Fruit fly (Drosophila melanogaster) whole organism, embryonic: ENCODE measurements around the gene Arpc4.

Experiments
- B-H1 ChIP-seq: fragments of 200-800 bp; sonication (Bioruptor generic); IDR thresholded peaks from 3 replicates; pipeline ENCODE4 v1.3.6; 2022; ENCODE audit warnings: missing biosample characterization, missing genetic modification characterization
- Bdp1 ChIP-seq: fragments of 200-800 bp; sonication (Bioruptor generic); optimal IDR thresholded peaks from 3 replicates; lab custom pipeline; 2016; ENCODE audit warnings: missing biosample characterization, missing genetic modification characterization
- CG10147 ChIP-seq: fragments of 200-800 bp; sonication (Bioruptor generic); optimal IDR thresholded peaks from 2 replicates; lab custom pipeline; 2019; ENCODE audit warnings: missing biosample characterization, mild to moderate bottlenecking, missing genetic modification characterization, moderate library complexity
- CG10321 ChIP-seq: fragments of 200-800 bp; sonication (Bioruptor generic); IDR thresholded peaks from 2 replicates; pipeline ENCODE4 v1.3.6; 2022; ENCODE audit warnings: missing biosample characterization, missing genetic modification characterization
- CG10565 ChIP-seq: fragments of 200-800 bp; sonication (Bioruptor generic); optimal IDR thresholded peaks from 3 replicates; lab custom pipeline; 2016; ENCODE audit warnings: missing biosample characterization, mild to moderate bottlenecking, missing genetic modification characterization
- CG10654 ChIP-seq: fragments of 200-800 bp; sonication (Bioruptor generic); optimal IDR thresholded peaks from 2 replicates; lab custom pipeline; 2016; ENCODE audit warnings: missing biosample characterization, missing genetic modification characterization
- CG12942 ChIP-seq: fragments of 200-800 bp; sonication (Bioruptor generic); optimal IDR thresholded peaks from 3 replicates; lab custom pipeline; 2016; ENCODE audit warnings: missing biosample characterization, missing genetic modification characterization
- CG16813 ChIP-seq: fragments of 200-800 bp; sonication (Bioruptor generic); IDR thresholded peaks from 3 replicates; pipeline ENCODE4 v1.3.6; 2022; ENCODE audit warnings: missing biosample characterization, missing genetic modification characterization; ENCODE audit not compliant: partially characterized antibody
- CG17361 ChIP-seq: fragments of 200-800 bp; sonication (Bioruptor generic); IDR thresholded peaks from 3 replicates; pipeline ENCODE4 v1.3.6; 2022; ENCODE audit warnings: missing biosample characterization, missing genetic modification characterization
- CG17568 ChIP-seq: fragments of 200-800 bp; sonication (Bioruptor generic); optimal IDR thresholded peaks from 2 replicates; lab custom pipeline; 2018; ENCODE audit warnings: missing biosample characterization, mild to moderate bottlenecking, missing genetic modification characterization, moderate library complexity
- CG17612 ChIP-seq: fragments of 200-800 bp; sonication (Bioruptor generic); IDR thresholded peaks from 2 replicates; pipeline ENCODE4 v1.3.6; 2022; ENCODE audit warnings: missing biosample characterization, missing genetic modification characterization
- CG3163 ChIP-seq: fragments of 200-800 bp; sonication (Bioruptor generic); optimal IDR thresholded peaks from 3 replicates; lab custom pipeline; 2016; ENCODE audit warnings: missing biosample characterization, missing genetic modification characterization
- CG32767 ChIP-seq: fragments of 200-800 bp; sonication (Bioruptor generic); IDR thresholded peaks from 2 replicates; pipeline ENCODE4 v1.3.6; 2022; ENCODE audit warnings: missing biosample characterization, missing genetic modification characterization
- CG6791 ChIP-seq: fragments of 200-800 bp; sonication (Bioruptor generic); IDR thresholded peaks from 3 replicates; pipeline ENCODE4 v1.3.6; 2022; ENCODE audit warnings: missing biosample characterization, missing genetic modification characterization; ENCODE audit not compliant: partially characterized antibody
- CG8089 ChIP-seq: fragments of 200-800 bp; sonication (Bioruptor generic); optimal IDR thresholded peaks from 3 replicates; lab custom pipeline; 2016; ENCODE audit warnings: missing biosample characterization, missing genetic modification characterization
- CG8388 ChIP-seq: fragments of 200-800 bp; sonication (Bioruptor generic); optimal IDR thresholded peaks from 2 replicates; lab custom pipeline; 2019; ENCODE audit warnings: missing biosample characterization, mild to moderate bottlenecking, missing genetic modification characterization, moderate library complexity
- Camta ChIP-seq: fragments of 200-800 bp; sonication (Bioruptor generic); optimal IDR thresholded peaks from 2 replicates; lab custom pipeline; 2016; ENCODE audit warnings: missing biosample characterization, missing genetic modification characterization
- CrebB ChIP-seq: fragments of 200-800 bp; sonication (Bioruptor generic); optimal IDR thresholded peaks from 3 replicates; lab custom pipeline; 2018; ENCODE audit warnings: missing biosample characterization, mild to moderate bottlenecking, missing genetic modification characterization
- Deaf1 ChIP-seq: fragments of 200-800 bp; optimal IDR thresholded peaks from 3 replicates; lab custom pipeline; 2019; ENCODE audit warnings: missing biosample characterization, mild to moderate bottlenecking, missing genetic modification characterization, moderate library complexity
- Drgx ChIP-seq: fragments of 200-800 bp; sonication (Bioruptor generic); IDR thresholded peaks from 2 replicates; pipeline ENCODE4 v1.3.6; 2022; ENCODE audit warnings: missing biosample characterization, missing genetic modification characterization
- Ets97D ChIP-seq: fragments of 200-800 bp; sonication (Bioruptor generic); optimal IDR thresholded peaks from 3 replicates; lab custom pipeline; 2016; ENCODE audit warnings: missing biosample characterization, missing genetic modification characterization
- Fer2 ChIP-seq: fragments of 200-800 bp; sonication (Bioruptor generic); optimal IDR thresholded peaks from 2 replicates; lab custom pipeline; 2018; ENCODE audit warnings: missing biosample characterization, mild to moderate bottlenecking, missing genetic modification characterization, moderate library complexity
- H2.0 ChIP-seq: fragments of 200-800 bp; sonication (Bioruptor generic); IDR thresholded peaks from 2 replicates; pipeline ENCODE4 v1.3.6; 2022; ENCODE audit warnings: missing biosample characterization, missing genetic modification characterization
- HHEX ChIP-seq: fragments of 200-800 bp; sonication (Bioruptor generic); optimal IDR thresholded peaks from 3 replicates; lab custom pipeline; 2017; ENCODE audit warnings: missing biosample characterization, mild to moderate bottlenecking, missing genetic modification characterization, missing genetic modification reagents
- Hey ChIP-seq: fragments of 200-800 bp; sonication (Bioruptor generic); optimal IDR thresholded peaks from 3 replicates; lab custom pipeline; 2018; ENCODE audit warnings: missing biosample characterization, mild to moderate bottlenecking, missing genetic modification characterization
- Hmx ChIP-seq: fragments of 200-800 bp; sonication (Bioruptor generic); optimal IDR thresholded peaks from 2 replicates; lab custom pipeline; 2016; ENCODE audit warnings: missing biosample characterization, missing genetic modification characterization
- Hr3 ChIP-seq: fragments of 200-800 bp; sonication (Bioruptor generic); optimal IDR thresholded peaks from 3 replicates; lab custom pipeline; 2016; ENCODE audit warnings: missing biosample characterization, missing genetic modification characterization
- Hr39 ChIP-seq: fragments of >200 bp; optimal IDR thresholded peaks from 2 replicates; lab custom pipeline; 2017
- Hr78 ChIP-seq, 2 experiments: fragments of 200-800 bp in 1 of 2; fragments of >200 bp in 1 of 2; sonication (Bioruptor generic) in 1 of 2; optimal IDR thresholded peaks; 2 replicates each; lab custom pipeline; 2017 to 2019; ENCODE audit warnings: missing biosample characterization in 2 of 2, missing genetic modification characterization in 2 of 2, mild to moderate bottlenecking in 1 of 2, moderate library complexity in 1 of 2
- Lpt ChIP-seq: fragments of >200 bp; optimal IDR thresholded peaks from 2 replicates; lab custom pipeline; 2018; ENCODE audit warnings: missing biosample characterization, missing genetic modification characterization
- Med ChIP-seq: fragments of 200-800 bp; sonication (Bioruptor generic); peaks from one replicate; lab custom pipeline; 2016; ENCODE audit warnings: missing biosample characterization, missing genetic modification characterization, mild to moderate bottlenecking, inconsistent platforms, moderate library complexity
- Mrtf ChIP-seq: fragments of 200-800 bp; sonication (Bioruptor generic); IDR thresholded peaks from 3 replicates; pipeline ENCODE4 v1.3.6; 2022; ENCODE audit warnings: missing biosample characterization, missing genetic modification characterization
- Oaz ChIP-seq: fragments of 200-800 bp; sonication (Bioruptor generic); IDR thresholded peaks from 2 replicates; pipeline ENCODE4 v1.3.6; 2022; ENCODE audit warnings: missing biosample characterization, missing genetic modification characterization
- Sox102F ChIP-seq: fragments of 200-800 bp; sonication (Bioruptor generic); optimal IDR thresholded peaks from 2 replicates; lab custom pipeline; 2018; ENCODE audit warnings: missing biosample characterization, mild to moderate bottlenecking, missing genetic modification characterization, moderate library complexity
- Vsx1 ChIP-seq: fragments of 200-800 bp; sonication (Bioruptor generic); optimal IDR thresholded peaks from 2 replicates; lab custom pipeline; 2017; ENCODE audit warnings: missing biosample characterization, mild to moderate bottlenecking, missing genetic modification characterization, missing genetic modification reagents
- Xrp1 ChIP-seq: fragments of 200-800 bp; sonication (Bioruptor generic); IDR thresholded peaks from 2 replicates; pipeline ENCODE4 v1.3.6; 2022; ENCODE audit warnings: missing biosample characterization, missing genetic modification characterization
- bowl ChIP-seq: fragments of 200-800 bp; sonication (Bioruptor generic); IDR thresholded peaks from 2 replicates; pipeline ENCODE4 v1.3.6; 2022; ENCODE audit warnings: missing biosample characterization, missing genetic modification characterization
- cad ChIP-seq: fragments of >200 bp; optimal IDR thresholded peaks from 2 replicates; lab custom pipeline; 2017; ENCODE audit warnings: missing biosample characterization, missing genetic modification characterization
- chn ChIP-seq: fragments of 200-800 bp; sonication (Bioruptor generic); optimal IDR thresholded peaks from 2 replicates; lab custom pipeline; 2016; ENCODE audit warnings: missing biosample characterization, missing genetic modification characterization
- da ChIP-seq: fragments of 200-800 bp; sonication (Bioruptor generic); optimal IDR thresholded peaks from 2 replicates; lab custom pipeline; 2016; ENCODE audit warnings: missing biosample characterization, missing genetic modification characterization
- fd102C ChIP-seq: fragments of 200-800 bp; sonication (Bioruptor generic); optimal IDR thresholded peaks from 2 replicates; lab custom pipeline; 2018; ENCODE audit warnings: missing biosample characterization, mild to moderate bottlenecking, missing genetic modification characterization, moderate library complexity
- phol ChIP-seq: fragments of 200-800 bp; sonication (Bioruptor generic); optimal IDR thresholded peaks from 3 replicates; lab custom pipeline; 2018; ENCODE audit warnings: missing biosample characterization, mild to moderate bottlenecking, missing genetic modification characterization, moderate library complexity
- salm ChIP-seq: fragments of 200-800 bp; sonication (Bioruptor generic); optimal IDR thresholded peaks from 2 replicates; lab custom pipeline; 2018; ENCODE audit warnings: missing biosample characterization, mild to moderate bottlenecking, missing genetic modification characterization
- schlank ChIP-seq: fragments of 200-800 bp; sonication (Bioruptor generic); optimal IDR thresholded peaks from 2 replicates; lab custom pipeline; 2018; ENCODE audit warnings: missing biosample characterization, mild to moderate bottlenecking, missing genetic modification characterization
- sd ChIP-seq: fragments of 200-800 bp; sonication (Bioruptor generic); optimal IDR thresholded peaks from 3 replicates; lab custom pipeline; 2018; ENCODE audit warnings: missing biosample characterization, mild to moderate bottlenecking, missing genetic modification characterization, moderate library complexity
- tna ChIP-seq: fragments of 200-800 bp; sonication (Bioruptor generic); IDR thresholded peaks from 2 replicates; pipeline ENCODE4 v1.3.6; 2022; ENCODE audit warnings: missing biosample characterization, missing genetic modification characterization; ENCODE audit not compliant: partially characterized antibody
- ttk ChIP-seq: fragments of 200-800 bp; sonication (Bioruptor generic); IDR thresholded peaks from 2 replicates; pipeline ENCODE4 v2.1.2; 2022; ENCODE audit warnings: missing biosample characterization, missing genetic modification characterization
- yki ChIP-seq: fragments of >200 bp; optimal IDR thresholded peaks from 3 replicates; lab custom pipeline; 2018
- zfh1 ChIP-seq: fragments of 200-800 bp; sonication (Bioruptor generic); IDR thresholded peaks from 3 replicates; pipeline ENCODE4 v1.3.6; 2022; ENCODE audit warnings: missing biosample characterization, missing genetic modification characterization

Arpc4 gene

dm6 chr2L:6088371-6089365, 36.3 kb upstream of the Arpc4 start (continued):
- TF ChIP-seq Hr78 (GFP tag; optimal IDR thresholded peaks at IDR 0.05; lab: Kevin White, UChicago), result peak in 1 of 2 experiments; percentile 82
- TF ChIP-seq phol (tag; lab: Kevin White, UChicago), result no peak
- no peak for TF ChIP-seq CG17361 (GFP tag; lab: Robert Waterston, UW)
- no peak for TF ChIP-seq CG10321 (GFP tag; lab: Robert Waterston, UW)
- TF ChIP-seq CG6791, result peak; percentile 74
- TF ChIP-seq Sox102F (GFP tag; lab: Kevin White, UChicago), result no peak
- TF ChIP-seq Hey (tag; lab: Kevin White, UChicago), result peak; percentile 96
- no peak for TF ChIP-seq Hr3
- TF ChIP-seq Deaf1, result peak; percentile 90
- TF ChIP-seq Bdp1 (GFP tag; lab: Kevin White, UChicago), result no peak
- no peak for TF ChIP-seq Ets97D (GFP tag; lab: Kevin White, UChicago)
- TF ChIP-seq Oaz (GFP tag; lab: Robert Waterston, UW), result no peak
- TF ChIP-seq Hmx (GFP tag; lab: Kevin White, UChicago), result no peak
- no peak for TF ChIP-seq zfh1 (GFP tag; lab: Robert Waterston, UW)
- peak; percentile 51 for TF ChIP-seq CG17568 (GFP tag; lab: Kevin White, UChicago)
- no peak for TF ChIP-seq cad (GFP tag; lab: Kevin White, UChicago)
- no peak for TF ChIP-seq H2.0 (GFP tag; lab: Robert Waterston, UW)
- TF ChIP-seq chn (GFP tag; lab: Kevin White, UChicago), result peak; percentile 52
- TF ChIP-seq fd102C, result peak; percentile 29
- no peak for TF ChIP-seq CG10654
- TF ChIP-seq CG10565 (GFP tag; lab: Kevin White, UChicago), result no peak
- peak; percentile 59; the same call in 1 of the 2 replicates for TF ChIP-seq tna (GFP tag; lab: Robert Waterston, UW)
- no peak for TF ChIP-seq CG8089 (GFP tag; lab: Kevin White, UChicago)
- no peak for TF ChIP-seq HHEX (GFP tag; lab: Kevin White, UChicago)
- TF ChIP-seq CG12942 (GFP tag; lab: Kevin White, UChicago), result no peak
- no peak for TF ChIP-seq bowl (GFP tag; lab: Robert Waterston, UW)
- TF ChIP-seq Med (GFP tag; lab: Kevin White, UChicago), result peak; percentile 97
- no peak for TF ChIP-seq B-H1 (GFP tag; lab: Robert Waterston, UW)
- TF ChIP-seq da (GFP tag; lab: Kevin White, UChicago), result peak; percentile 73
- TF ChIP-seq CG3163 (GFP tag; lab: Kevin White, UChicago), result peak; percentile 44
- peak; percentile 25 for TF ChIP-seq Vsx1
- TF ChIP-seq Mrtf (GFP tag; lab: Robert Waterston, UW), result no peak
- TF ChIP-seq Fer2 (tag; lab: Kevin White, UChicago), result no peak
- TF ChIP-seq Xrp1 (GFP tag; lab: Robert Waterston, UW), result 0 out of 2 replicates have a peak, but pooled peaks have one; percentile 5
- peak; percentile 88 for TF ChIP-seq CG32767 (GFP tag; lab: Robert Waterston, UW)
- TF ChIP-seq schlank (tag; lab: Kevin White, UChicago), result no peak
- no peak for TF ChIP-seq yki (lab: Kevin White, UChicago)
- peak; percentile 34; the same call in 1 of the 2 replicates for TF ChIP-seq Drgx (GFP tag; lab: Robert Waterston, UW)
- TF ChIP-seq CG10147 (GFP tag; lab: Kevin White, UChicago), result no peak
- peak; percentile 62 for TF ChIP-seq CrebB (tag; lab: Kevin White, UChicago)
- TF ChIP-seq sd (tag; lab: Kevin White, UChicago), result peak; percentile 87
- TF ChIP-seq CG17612, result no peak
- TF ChIP-seq CG16813, result peak; percentile 44; the same call in 1 of the 3 replicates
- no peak for TF ChIP-seq Lpt (GFP tag; lab: Kevin White, UChicago)
- TF ChIP-seq ttk (GFP tag; lab: Robert Waterston, UW), result peak; percentile 18; the same call in 1 of the 2 replicates
- TF ChIP-seq CG8388, result peak; percentile 38
- no peak for TF ChIP-seq Camta (GFP tag; lab: Kevin White, UChicago)
- no peak for TF ChIP-seq Hr39
- no peak for TF ChIP-seq salm (tag; lab: Kevin White, UChicago)
